Worm (Caenorhabditis elegans): ENCODE results near the gene gba-3.

DNA sequence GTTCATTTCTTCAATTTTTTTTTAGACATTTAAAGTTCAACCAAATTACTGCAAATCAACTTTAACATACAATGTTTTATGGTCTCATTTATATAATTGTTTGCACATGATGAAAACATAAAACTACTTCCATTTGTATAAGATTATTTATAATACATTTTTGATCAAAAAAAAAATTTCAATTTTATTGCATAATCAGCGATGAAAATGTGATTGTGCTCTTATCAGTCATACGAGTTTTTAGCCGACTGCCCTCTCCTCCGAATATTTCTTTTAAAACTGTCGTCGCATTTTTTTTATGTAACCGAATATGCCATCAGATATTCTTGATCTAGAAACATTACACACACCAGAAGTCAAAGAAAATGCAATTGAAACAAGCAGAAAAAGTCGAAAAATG lies 32.7 kb upstream of the gba-3 start, which contains the start of gene F08A7.1:
- TF ChIP-seq nhr-237 (tag; optimal IDR thresholded peaks at IDR 0.05) (no peak), unc-62 (GFP tag; optimal IDR thresholded peaks at IDR 0.05) (no peak), mep-1 (tag; optimal IDR thresholded peaks at IDR 0.05) (no peak)

Measured in whole organism, mixed stage, embryonic.